Worm (Caenorhabditis elegans): ENCODE data around the gene C04E6.4.

- TF ChIP-seq mes-2 (tag; optimal IDR thresholded peaks at IDR 0.05; ENCODE audit: poor library complexity, severe bottlenecking) (no peak), nhr-6 (tag; optimal IDR thresholded peaks at IDR 0.05) (no peak), ama-1 (optimal IDR thresholded peaks at IDR 0.05) (no peak), tag-97 (GFP tag; IDR thresholded peaks at IDR 0.05) (no peak), daf-16 (GFP tag; optimal IDR thresholded peaks at IDR 0.05) (no peak), daf-16 (tag; optimal IDR thresholded peaks at IDR 0.05) (no peak), F44E2.7 (GFP tag; IDR thresholded peaks at IDR 0.05) (no peak), aly-2 (tag; optimal IDR thresholded peaks at IDR 0.05) (no peak), zag-1 (tag; optimal IDR thresholded peaks at IDR 0.05) (no peak), D1046.2 (GFP tag; IDR thresholded peaks at IDR 0.05) (no peak)
Measured at ce11 chrV:5949674-5950149, 42.5 kb downstream of the C04E6.4 start.

Data from whole organism, L4 larva.